Worm (Caenorhabditis elegans) whole organism, late embryonic: ENCODE results near the gene K12H6.2.

Source experiments
- F13H6.1 ChIP-seq: sonication (generic microtip); optimal IDR thresholded peaks from 2 replicates; lab custom pipeline; 2016; ENCODE audit warnings: missing genetic modification characterization, missing compliant biosample characterization
- K02D7.2 ChIP-seq: sonication (generic microtip); optimal IDR thresholded peaks from 2 replicates; lab custom pipeline; 2017; ENCODE audit warnings: mild to moderate bottlenecking, missing genetic modification characterization, missing compliant biosample characterization
- Y22D7AL.16 ChIP-seq: sonication (generic microtip); optimal IDR thresholded peaks from 2 replicates; lab custom pipeline; 2016; ENCODE audit warnings: missing genetic modification characterization, missing compliant biosample characterization
- ceh-19 ChIP-seq: fragments of 200-800 bp; sonication (Bioruptor generic); optimal IDR thresholded peaks from 2 replicates; lab custom pipeline; 2018; ENCODE audit warnings: mild to moderate bottlenecking, missing genetic modification characterization, missing compliant biosample characterization
- ceh-2 ChIP-seq: sonication (generic microtip); optimal IDR thresholded peaks from 2 replicates; lab custom pipeline; 2016; ENCODE audit warnings: missing genotype, missing genetic modification characterization, missing compliant biosample characterization
- ceh-22 ChIP-seq: sonication (generic microtip); optimal IDR thresholded peaks from 2 replicates; lab custom pipeline; 2017; ENCODE audit warnings: missing biosample characterization, missing genetic modification characterization
- ceh-24 ChIP-seq: sonication (generic microtip); optimal IDR thresholded peaks from 2 replicates; lab custom pipeline; 2016; ENCODE audit warnings: mild to moderate bottlenecking, missing genetic modification characterization, missing compliant biosample characterization
- ceh-45 ChIP-seq: fragments of 200-800 bp; sonication (Bioruptor generic); IDR thresholded peaks from 2 replicates; pipeline ENCODE4 v1.3.6; 2022; ENCODE audit warnings: missing genetic modification reagents, missing genetic modification characterization, missing compliant biosample characterization
- ceh-48 ChIP-seq: sonication (generic microtip); optimal IDR thresholded peaks from 2 replicates; lab custom pipeline; 2016; ENCODE audit warnings: missing genetic modification characterization, inconsistent platforms, missing compliant biosample characterization
- dve-1 ChIP-seq: sonication (generic microtip); optimal IDR thresholded peaks from 2 replicates; lab custom pipeline; 2017; ENCODE audit warnings: antibody characterized with exemption, mild to moderate bottlenecking, missing genetic modification characterization, missing compliant biosample characterization
- elt-2 ChIP-seq: sonication (generic microtip); optimal IDR thresholded peaks from 2 replicates; lab custom pipeline; 2016; ENCODE audit warnings: missing genetic modification reagents, missing genetic modification characterization, missing compliant biosample characterization
- fax-1 ChIP-seq: sonication (generic microtip); optimal IDR thresholded peaks from 2 replicates; lab custom pipeline; 2016; ENCODE audit warnings: missing genotype, missing genetic modification characterization, missing compliant biosample characterization
- gmeb-2 ChIP-seq: sonication (generic microtip); optimal IDR thresholded peaks from 2 replicates; lab custom pipeline; 2016; ENCODE audit warnings: missing genetic modification characterization, inconsistent platforms, missing compliant biosample characterization
- hlh-13 ChIP-seq: fragments of 200-800 bp; sonication (Bioruptor generic); optimal IDR thresholded peaks from 2 replicates; lab custom pipeline; 2018; ENCODE audit warnings: mild to moderate bottlenecking, missing genetic modification characterization, missing compliant biosample characterization
- hlh-30 ChIP-seq: sonication (generic microtip); optimal IDR thresholded peaks from 2 replicates; lab custom pipeline; 2017; ENCODE audit warnings: antibody characterized with exemption, missing genetic modification characterization, missing compliant biosample characterization; ENCODE audit not compliant: insufficient read depth
- lim-6 ChIP-seq: sonication (generic microtip); optimal IDR thresholded peaks from 2 replicates; lab custom pipeline; 2016; ENCODE audit warnings: missing genetic modification characterization, missing compliant biosample characterization
- lin-11 ChIP-seq: fragments of 200-800 bp; sonication (Bioruptor generic); optimal IDR thresholded peaks from 2 replicates; lab custom pipeline; 2018; ENCODE audit warnings: mild to moderate bottlenecking, missing genetic modification characterization, missing compliant biosample characterization
- madf-2 ChIP-seq: sonication (generic microtip); optimal IDR thresholded peaks from 2 replicates; lab custom pipeline; 2017; ENCODE audit warnings: missing genetic modification characterization, missing compliant biosample characterization
- nfya-1 ChIP-seq: sonication (generic microtip); optimal IDR thresholded peaks from 2 replicates; lab custom pipeline; 2017; ENCODE audit warnings: missing genetic modification characterization, mild to moderate bottlenecking, missing compliant biosample characterization, antibody characterized with exemption, moderate library complexity
- nhr-232 ChIP-seq: sonication (generic microtip); optimal IDR thresholded peaks from 2 replicates; lab custom pipeline; 2016; ENCODE audit warnings: missing genetic modification characterization, missing compliant biosample characterization
- npax-4 ChIP-seq: sonication (generic microtip); optimal IDR thresholded peaks from 2 replicates; lab custom pipeline; 2016; ENCODE audit warnings: missing genetic modification characterization, missing compliant biosample characterization
- pat-9 ChIP-seq: fragments of 200-800 bp; sonication (Bioruptor generic); optimal IDR thresholded peaks from 2 replicates; lab custom pipeline; 2018; ENCODE audit warnings: mild to moderate bottlenecking, missing genetic modification characterization, moderate library complexity, missing compliant biosample characterization
- pha-2 ChIP-seq: sonication (generic microtip); optimal IDR thresholded peaks from 2 replicates; lab custom pipeline; 2017; ENCODE audit warnings: mild to moderate bottlenecking, missing genetic modification characterization, missing compliant biosample characterization
- pha-4 ChIP-seq: fragments of 150-350 bp; optimal IDR thresholded peaks from 2 replicates; lab custom pipeline; 2018; ENCODE audit warnings: missing biosample characterization, missing genetic modification reagents, missing genetic modification characterization
- pros-1 ChIP-seq: fragments of 150-350 bp; optimal IDR thresholded peaks from 2 replicates; lab custom pipeline; 2014; ENCODE audit warnings: missing biosample characterization, missing genetic modification reagents, missing genetic modification characterization
- ref-2 ChIP-seq: sonication (generic microtip); optimal IDR thresholded peaks from 2 replicates; lab custom pipeline; 2016; ENCODE audit warnings: missing genetic modification characterization, missing compliant biosample characterization
- sdc-2 ChIP-seq: sonication (generic microtip); optimal IDR thresholded peaks from 2 replicates; lab custom pipeline; 2016; ENCODE audit warnings: missing genotype, missing genetic modification characterization, missing compliant biosample characterization
- sox-2 ChIP-seq: fragments of 200-800 bp; sonication (Bioruptor generic); IDR thresholded peaks from 2 replicates; pipeline ENCODE4 v1.3.6; 2022; ENCODE audit warnings: missing genetic modification reagents, missing genetic modification characterization, missing compliant biosample characterization
- tbx-2 ChIP-seq: sonication (generic microtip); optimal IDR thresholded peaks from 2 replicates; lab custom pipeline; 2016; ENCODE audit warnings: missing genetic modification characterization, missing compliant biosample characterization
- tbx-7 ChIP-seq: sonication (generic microtip); optimal IDR thresholded peaks from 2 replicates; lab custom pipeline; 2016; ENCODE audit warnings: missing genotype, missing genetic modification characterization, missing compliant biosample characterization
- unc-42 ChIP-seq: sonication (generic microtip); optimal IDR thresholded peaks from 2 replicates; lab custom pipeline; 2016; ENCODE audit warnings: missing genotype, missing genetic modification characterization, missing compliant biosample characterization
- zip-5 ChIP-seq: sonication (generic microtip); optimal IDR thresholded peaks from 2 replicates; lab custom pipeline; 2016; ENCODE audit warnings: missing genetic modification characterization, missing compliant biosample characterization
- ztf-16 ChIP-seq: sonication (generic microtip); optimal IDR thresholded peaks from 2 replicates; lab custom pipeline; 2017; ENCODE audit warnings: missing genetic modification characterization, missing compliant biosample characterization

K12H6.2 gene

DNA sequence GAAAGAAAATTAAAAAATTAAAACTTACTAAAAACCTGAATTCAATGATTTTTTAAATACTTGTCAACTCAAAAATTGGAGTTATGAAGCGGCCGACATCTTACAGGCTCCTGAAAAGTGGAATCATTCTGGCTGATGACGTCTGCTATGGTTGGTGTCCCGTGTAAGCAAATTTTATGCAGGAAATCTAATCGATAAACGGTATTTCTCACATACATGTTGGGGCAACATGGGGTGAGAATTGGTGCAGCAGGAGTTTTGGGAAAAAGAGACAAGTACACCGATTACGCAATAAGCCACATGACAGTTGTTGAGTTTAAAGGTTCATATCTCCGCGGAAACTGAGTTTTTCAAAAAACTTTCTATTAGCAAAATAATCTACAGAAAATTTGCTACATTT lies at the start of gene K12H6.2:
Gene K12H6.2 (minus strand): TSS at position 101 of the 400 bp plus-strand sequence.
- TF ChIP-seq pat-9 (tag; lab: Kevin White, UChicago): no peak
- TF ChIP-seq nhr-232 (tag; lab: Kevin White, UChicago): no peak
- no peak for TF ChIP-seq F13H6.1 (tag; lab: Kevin White, UChicago)
- no peak for TF ChIP-seq pha-4 (tag; lab: Kevin White, UChicago)
- TF ChIP-seq unc-42 (tag; lab: Kevin White, UChicago): no peak
- no peak for TF ChIP-seq K02D7.2 (tag; lab: Kevin White, UChicago)
- TF ChIP-seq nfya-1 (tag; lab: Kevin White, UChicago): no peak
- TF ChIP-seq ceh-48 (tag; lab: Kevin White, UChicago): no peak
- TF ChIP-seq Y22D7AL.16 (tag; lab: Kevin White, UChicago): no peak
- no peak for TF ChIP-seq ceh-2 (tag; lab: Kevin White, UChicago)

ce11 chrII:2864229-2864628 lies 48.9 kb upstream of the K12H6.2 start, which contains the start of gene Y110A2AL.5:
Gene Y110A2AL.5, plus strand, starts transcription at chrII:2864529.
- TF ChIP-seq dve-1 (tag; lab: Kevin White, UChicago) (no peak), lin-11 (tag; lab: Kevin White, UChicago) (no peak), ceh-22 (no peak), hlh-30 (tag; lab: Kevin White, UChicago) (no peak), lim-6 (no peak), sdc-2 (tag; lab: Kevin White, UChicago) (no peak), pat-9 (tag; lab: Kevin White, UChicago) (no peak), fax-1 (tag; lab: Kevin White, UChicago) (no peak), pros-1 (no peak), sox-2 (GFP tag; lab: Robert Waterston, UW) (no peak), ceh-45 (GFP tag; lab: Robert Waterston, UW) (no peak), zip-5 (tag; lab: Kevin White, UChicago) (no peak), nfya-1 (tag; lab: Kevin White, UChicago) (no peak), ztf-16 (no peak), K02D7.2 (tag; lab: Kevin White, UChicago) (no peak), unc-42 (tag; lab: Kevin White, UChicago) (no peak), tbx-2 (tag; lab: Kevin White, UChicago) (no peak)

DNA sequence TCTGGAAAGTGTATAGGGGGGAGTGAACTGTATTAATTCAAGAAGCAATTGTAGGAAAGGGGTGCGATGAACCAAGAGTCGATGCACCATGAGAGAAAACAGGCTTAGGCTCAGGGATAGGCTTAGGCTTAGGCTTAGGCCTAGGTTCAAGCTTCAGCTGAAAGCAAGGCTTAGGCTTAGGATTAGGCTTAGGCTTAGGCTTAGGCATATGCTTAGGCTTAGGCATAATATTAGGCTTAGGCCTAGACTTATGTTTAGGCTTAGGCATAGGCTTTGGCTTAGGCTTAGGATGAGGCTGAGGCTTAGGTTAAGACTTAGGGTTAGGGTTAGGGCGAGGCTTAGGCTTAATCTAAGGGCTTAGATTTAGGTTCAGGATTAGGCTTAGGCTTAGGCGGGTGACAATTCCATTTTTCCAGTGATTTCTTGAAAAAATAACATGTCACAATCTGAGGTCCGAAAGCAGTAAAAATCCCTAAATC lies 47.3 kb upstream of the K12H6.2 start:
- TF ChIP-seq Y22D7AL.16 (tag; lab: Kevin White, UChicago) (no peak), gmeb-2 (tag; lab: Kevin White, UChicago) (no peak), dve-1 (tag; lab: Kevin White, UChicago) (peak; percentile 65), ref-2 (tag; lab: Kevin White, UChicago) (no peak)
- TF ChIP-seq, all 69 proteins: peak for 1

DNA sequence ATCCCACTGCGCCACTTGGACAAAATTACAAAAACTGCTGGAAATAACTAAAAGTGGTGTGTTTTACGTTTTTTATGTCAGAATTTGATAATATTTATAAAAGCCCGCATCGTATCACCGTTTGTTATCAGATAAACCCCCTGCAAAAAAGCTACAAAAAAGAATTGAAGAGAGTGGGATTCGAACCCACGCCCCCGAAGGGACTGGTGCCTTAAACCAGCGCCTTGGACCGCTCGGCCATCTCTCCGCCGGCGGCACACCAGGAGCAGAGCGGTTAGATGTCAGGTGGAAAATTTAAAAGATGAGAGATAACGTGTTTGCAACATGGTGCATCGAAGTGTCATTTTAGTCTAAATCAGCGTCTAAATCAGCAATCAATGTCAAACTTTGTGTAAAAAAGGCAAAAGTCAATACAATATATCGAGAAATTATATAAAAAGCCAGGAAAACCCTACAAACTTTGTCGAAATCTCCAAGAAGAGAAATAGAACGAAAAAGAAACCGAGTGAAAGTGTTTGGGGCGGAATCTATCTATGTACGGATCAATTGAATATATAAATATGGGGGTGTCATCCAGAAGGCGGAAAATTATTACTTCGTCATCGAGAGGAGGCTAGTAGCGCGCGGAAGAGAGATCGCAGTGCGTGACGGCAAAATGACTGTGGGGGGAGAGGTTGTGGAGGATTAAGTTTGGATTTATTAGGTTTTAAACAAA lies 46.2 kb upstream of the K12H6.2 start:
- TF ChIP-seq ceh-19 (no peak), ref-2 (tag; lab: Kevin White, UChicago) (no peak), elt-2 (tag; lab: Kevin White, UChicago) (no peak), tbx-7 (no peak), sdc-2 (tag; lab: Kevin White, UChicago) (no peak), hlh-13 (GFP tag; lab: Kevin White, UChicago) (no peak), npax-4 (tag; lab: Kevin White, UChicago) (no peak), ceh-24 (tag; lab: Kevin White, UChicago) (no peak), ceh-45 (GFP tag; lab: Robert Waterston, UW) (no peak), nfya-1 (tag; lab: Kevin White, UChicago) (no peak), pha-2 (tag; lab: Kevin White, UChicago) (no peak), madf-2 (tag; lab: Kevin White, UChicago) (no peak)
